Worm (Caenorhabditis elegans) whole organism, young adult: ENCODE measurements around the gene frg-1.
A peak's percentile ranks its signal among the peaks of the same experiment; 100 is the strongest.

Experiments
- B0336.3 ChIP-seq: fragments of 200-800 bp; sonication (Bioruptor generic); IDR thresholded peaks from 2 replicates; pipeline ENCODE4 v1.3.6; 2022; ENCODE audit warnings: missing genetic modification characterization, missing compliant biosample characterization
- D2030.7 ChIP-seq: fragments of 200-800 bp; sonication (Bioruptor generic); IDR thresholded peaks from 2 replicates; pipeline ENCODE4 v1.3.6; 2022; ENCODE audit warnings: missing genetic modification reagents, missing genetic modification characterization, missing compliant biosample characterization
- F22D6.2 ChIP-seq: sonication (generic microtip); optimal IDR thresholded peaks from 2 replicates; lab custom pipeline; 2016; ENCODE audit warnings: mild to moderate bottlenecking, missing genetic modification characterization, missing compliant biosample characterization
- F23B12.7 ChIP-seq: sonication (generic microtip); optimal IDR thresholded peaks from 2 replicates; lab custom pipeline; 2017; ENCODE audit warnings: missing genetic modification characterization, mild to moderate bottlenecking, missing compliant biosample characterization, antibody characterized with exemption, moderate library complexity; ENCODE audit not compliant: insufficient read depth
- F37B4.10 ChIP-seq: fragments of 200-800 bp; sonication (Bioruptor generic); IDR thresholded peaks from 2 replicates; pipeline ENCODE4 v1.3.6; 2022; ENCODE audit warnings: missing genetic modification characterization, missing compliant biosample characterization
- K12H6.12 ChIP-seq: fragments of 200-800 bp; sonication (Bioruptor generic); optimal IDR thresholded peaks from 2 replicates; lab custom pipeline; 2018; ENCODE audit warnings: mild to moderate bottlenecking, missing genetic modification characterization, missing compliant biosample characterization
- Y53G8AR.9 ChIP-seq: fragments of 200-800 bp; sonication (Bioruptor generic); conservative IDR thresholded peaks from 2 replicates; pipeline ENCODE4 v1.3.6; 2022; ENCODE audit warnings: missing genetic modification reagents, missing genetic modification characterization, missing compliant biosample characterization
- Y79H2A.3 ChIP-seq: fragments of 200-800 bp; sonication (Bioruptor generic); conservative IDR thresholded peaks from 2 replicates; pipeline ENCODE4 v1.3.6; 2022; ENCODE audit warnings: missing genetic modification reagents, missing genetic modification characterization, missing compliant biosample characterization
- akir-1 ChIP-seq: fragments of 200-800 bp; sonication (Bioruptor generic); optimal IDR thresholded peaks from 2 replicates; lab custom pipeline; 2018; ENCODE audit warnings: mild to moderate bottlenecking, missing genetic modification characterization, moderate library complexity, missing compliant biosample characterization
- athp-1 ChIP-seq: sonication (generic microtip); optimal IDR thresholded peaks from 2 replicates; lab custom pipeline; 2017; ENCODE audit warnings: mild to moderate bottlenecking, missing genetic modification characterization, missing compliant biosample characterization
- attf-5 ChIP-seq: fragments of 200-800 bp; sonication (Bioruptor generic); optimal IDR thresholded peaks from 2 replicates; lab custom pipeline; 2018; ENCODE audit warnings: mild to moderate bottlenecking, missing genetic modification characterization, missing compliant biosample characterization
- attf-6 ChIP-seq: fragments of 200-800 bp; sonication (Bioruptor generic); IDR thresholded peaks from 2 replicates; pipeline ENCODE4 v1.3.6; 2022; ENCODE audit warnings: missing genetic modification reagents, missing genetic modification characterization, missing compliant biosample characterization
- bed-1 ChIP-seq: fragments of 200-800 bp; sonication (Bioruptor generic); IDR thresholded peaks from 2 replicates; pipeline ENCODE4 v1.3.6; 2022; ENCODE audit warnings: missing genetic modification reagents, missing genetic modification characterization, missing compliant biosample characterization
- ceh-100 ChIP-seq: fragments of 200-800 bp; sonication (Bioruptor generic); IDR thresholded peaks from 2 replicates; pipeline ENCODE4 v1.3.6; 2022; ENCODE audit warnings: missing genetic modification reagents, missing genetic modification characterization, missing compliant biosample characterization
- ceh-27 ChIP-seq: fragments of 200-800 bp; sonication (Bioruptor generic); optimal IDR thresholded peaks from 2 replicates; lab custom pipeline; 2018; ENCODE audit warnings: mild to moderate bottlenecking, missing genetic modification characterization, moderate library complexity, missing compliant biosample characterization
- ceh-91 ChIP-seq: fragments of 200-800 bp; sonication (Bioruptor generic); IDR thresholded peaks from 2 replicates; pipeline ENCODE4 v1.3.6; 2022; ENCODE audit warnings: missing genetic modification reagents, missing genetic modification characterization, missing compliant biosample characterization
- chd-7 ChIP-seq: sonication (generic microtip); optimal IDR thresholded peaks from 2 replicates; lab custom pipeline; 2016; ENCODE audit warnings: mild to moderate bottlenecking, missing genetic modification characterization, moderate library complexity, missing compliant biosample characterization
- dpl-1 ChIP-seq: fragments of 150-350 bp; optimal IDR thresholded peaks from 2 replicates; lab custom pipeline; 2014; ENCODE audit warnings: missing biosample characterization, missing genetic modification reagents, missing genetic modification characterization
- egrh-3 ChIP-seq: fragments of 200-800 bp; sonication (Bioruptor generic); IDR thresholded peaks from 2 replicates; pipeline ENCODE4 v1.3.6; 2022; ENCODE audit warnings: missing genetic modification reagents, missing genetic modification characterization, missing compliant biosample characterization
- gei-17 ChIP-seq: fragments of 200-800 bp; sonication (Bioruptor generic); optimal IDR thresholded peaks from 2 replicates; lab custom pipeline; 2018; ENCODE audit warnings: mild to moderate bottlenecking, missing genetic modification characterization, missing compliant biosample characterization
- him-1 ChIP-seq: sonication (generic microtip); optimal IDR thresholded peaks from 2 replicates; lab custom pipeline; 2016; ENCODE audit warnings: missing genotype, missing genetic modification reagents, missing genetic modification characterization, missing compliant biosample characterization
- hlh-12 ChIP-seq: sonication (generic microtip); optimal IDR thresholded peaks from 2 replicates; lab custom pipeline; 2016; ENCODE audit warnings: missing genetic modification characterization, missing compliant biosample characterization
- hmg-1.2 ChIP-seq: fragments of 200-800 bp; sonication (Bioruptor generic); IDR thresholded peaks from 2 replicates; pipeline ENCODE4 v1.3.6; 2022; ENCODE audit warnings: missing genetic modification reagents, missing genetic modification characterization, missing compliant biosample characterization
- hmg-20 ChIP-seq: fragments of 200-800 bp; sonication (Bioruptor generic); IDR thresholded peaks from 2 replicates; pipeline ENCODE4 v1.3.6; 2022; ENCODE audit warnings: missing genetic modification reagents, missing genetic modification characterization, missing compliant biosample characterization
- hrde-1 ChIP-seq: sonication (generic microtip); optimal IDR thresholded peaks from 2 replicates; lab custom pipeline; 2016; ENCODE audit warnings: missing genetic modification characterization, mild to moderate bottlenecking, missing compliant biosample characterization, moderate library complexity, missing genotype, missing genetic modification reagents, borderline replicate concordance
- lin-40 ChIP-seq: sonication (generic microtip); optimal IDR thresholded peaks from 2 replicates; lab custom pipeline; 2016; ENCODE audit warnings: missing genetic modification characterization, mild to moderate bottlenecking, missing compliant biosample characterization, missing genotype, missing genetic modification reagents
- lin-54 ChIP-seq: fragments of 200-800 bp; sonication (Bioruptor generic); optimal IDR thresholded peaks from 2 replicates; lab custom pipeline; 2018; ENCODE audit warnings: mild to moderate bottlenecking, missing genetic modification characterization, missing compliant biosample characterization
- lsl-1 ChIP-seq: fragments of 200-800 bp; sonication (Bioruptor generic); optimal IDR thresholded peaks from 2 replicates; lab custom pipeline; 2018; ENCODE audit warnings: mild to moderate bottlenecking, missing genetic modification characterization, moderate library complexity, missing compliant biosample characterization
- madf-10 ChIP-seq: sonication (generic microtip); optimal IDR thresholded peaks from 2 replicates; lab custom pipeline; 2016; ENCODE audit warnings: mild to moderate bottlenecking, missing genetic modification characterization, missing compliant biosample characterization
- madf-8 ChIP-seq: fragments of 200-800 bp; sonication (Bioruptor generic); conservative IDR thresholded peaks from 2 replicates; pipeline ENCODE4 v1.3.6; 2022; ENCODE audit warnings: missing genetic modification reagents, missing genetic modification characterization, missing compliant biosample characterization
- mcd-1 ChIP-seq: fragments of 200-800 bp; sonication (Bioruptor generic); IDR thresholded peaks from 2 replicates; pipeline ENCODE4 v1.3.6; 2022; ENCODE audit warnings: missing genetic modification reagents, missing genetic modification characterization, missing compliant biosample characterization
- mel-28 ChIP-seq: sonication (generic microtip); optimal IDR thresholded peaks from 2 replicates; lab custom pipeline; 2016; ENCODE audit warnings: borderline replicate concordance, mild to moderate bottlenecking, missing genetic modification characterization, missing compliant biosample characterization
- mxl-1 ChIP-seq: sonication (generic microtip); optimal IDR thresholded peaks from 2 replicates; lab custom pipeline; 2016; ENCODE audit warnings: missing genetic modification characterization, missing compliant biosample characterization
- nfyb-1 ChIP-seq: fragments of 200-800 bp; sonication (Bioruptor generic); IDR thresholded peaks from 2 replicates; pipeline ENCODE4 v1.3.6; 2022; ENCODE audit warnings: missing genetic modification reagents, missing genetic modification characterization, missing compliant biosample characterization
- nhr-80 ChIP-seq: sonication (generic microtip); optimal IDR thresholded peaks from 2 replicates; lab custom pipeline; 2016; ENCODE audit warnings: missing genetic modification characterization, missing compliant biosample characterization
- pha-4 ChIP-seq: fragments of 150-350 bp; sonication (generic microtip); optimal IDR thresholded peaks from 2 replicates; lab custom pipeline; 2014; ENCODE audit warnings: missing biosample characterization, missing genetic modification reagents, missing genetic modification characterization
- rpc-1 ChIP-seq, 2 experiments: fragments of 150-350 bp in 1 of 2; sonication (generic microtip) in 1 of 2; optimal IDR thresholded peaks; 2 replicates each; lab custom pipeline; 2014 to 2018; ENCODE audit warnings: missing biosample characterization in 1 of 2, missing genetic modification characterization in 1 of 2, missing genetic modification reagents in 1 of 2, missing genotype in 1 of 2
- sdz-38 ChIP-seq: sonication (generic microtip); optimal IDR thresholded peaks from 2 replicates; lab custom pipeline; 2016; ENCODE audit warnings: missing genotype, missing genetic modification characterization, missing compliant biosample characterization
- sea-2 ChIP-seq: fragments of 200-800 bp; sonication (Bioruptor generic); IDR thresholded peaks from 2 replicates; pipeline ENCODE4 v1.3.6; 2022; ENCODE audit warnings: missing genetic modification characterization, missing compliant biosample characterization
- snpc-1.1 ChIP-seq: sonication (generic microtip); optimal IDR thresholded peaks from 2 replicates; lab custom pipeline; 2017; ENCODE audit warnings: missing genetic modification characterization, mild to moderate bottlenecking, missing compliant biosample characterization, antibody characterized with exemption, moderate library complexity, missing genotype, missing genetic modification reagents; ENCODE audit not compliant: insufficient read depth
- snpc-1.3 ChIP-seq: sonication (generic microtip); optimal IDR thresholded peaks from 2 replicates; lab custom pipeline; 2017; ENCODE audit warnings: missing genetic modification characterization, mild to moderate bottlenecking, missing compliant biosample characterization, antibody characterized with exemption, moderate library complexity, missing genotype, missing genetic modification reagents; ENCODE audit not compliant: insufficient read depth
- snpc-3.4 ChIP-seq: sonication (generic microtip); optimal IDR thresholded peaks from 2 replicates; lab custom pipeline; 2017; ENCODE audit warnings: missing genetic modification characterization, mild to moderate bottlenecking, missing compliant biosample characterization, antibody characterized with exemption, moderate library complexity, missing genotype, missing genetic modification reagents
- tbx-9 ChIP-seq: sonication (generic microtip); optimal IDR thresholded peaks from 2 replicates; lab custom pipeline; 2016; ENCODE audit warnings: borderline replicate concordance, missing genetic modification characterization, inconsistent platforms, missing compliant biosample characterization
- unc-130 ChIP-seq: sonication (generic microtip); optimal IDR thresholded peaks from 2 replicates; lab custom pipeline; 2016; ENCODE audit warnings: missing genetic modification reagents, missing genetic modification characterization, missing compliant biosample characterization
- ztf-18 ChIP-seq: sonication (generic microtip); optimal IDR thresholded peaks from 2 replicates; lab custom pipeline; 2016; ENCODE audit warnings: missing genotype, mild to moderate bottlenecking, missing genetic modification characterization, missing compliant biosample characterization
- ztf-28 ChIP-seq: fragments of 200-800 bp; sonication (Bioruptor generic); IDR thresholded peaks from 2 replicates; pipeline ENCODE4 v1.3.6; 2022; ENCODE audit warnings: missing genetic modification reagents, missing genetic modification characterization, missing compliant biosample characterization

The frg-1 gene

ce11 chrIII:12978473-12979174 lies at the start of gene frg-1, which contains the start of gene ubq-2:
frg-1 (plus strand) TSS chrIII:12979162.
ubq-2 (minus strand) TSS chrIII:12978523.
- TF ChIP-seq ztf-18 (tag; lab: Kevin White, UChicago) = no peak
- peak; percentile 84 for TF ChIP-seq lin-40 (tag; lab: Kevin White, UChicago)
- TF ChIP-seq attf-6 (GFP tag; lab: Robert Waterston, UW) = 0 out of 2 replicates have a peak, but pooled peaks have one; percentile 11
- TF ChIP-seq ceh-91 (GFP tag; lab: Robert Waterston, UW) = peak; percentile 60
- peak; percentile 89 for TF ChIP-seq attf-5
- TF ChIP-seq madf-10 (tag; lab: Kevin White, UChicago) = peak; percentile 37
- peak; percentile 69 for TF ChIP-seq madf-8 (GFP tag; lab: Robert Waterston, UW)
- peak; percentile 68 for TF ChIP-seq K12H6.12 (tag; lab: Kevin White, UChicago)
- peak; percentile 43 for TF ChIP-seq hmg-1.2 (GFP tag; lab: Robert Waterston, UW)
- TF ChIP-seq Y79H2A.3 (GFP tag; lab: Robert Waterston, UW) = no peak
- TF ChIP-seq unc-130 (GFP tag; lab: Kevin White, UChicago) = no peak
- peak; percentile 86 for TF ChIP-seq nfyb-1 (GFP tag; lab: Robert Waterston, UW)
- peak; percentile 89 for TF ChIP-seq lin-54 (GFP tag; lab: Kevin White, UChicago)
- TF ChIP-seq mel-28 (tag; lab: Kevin White, UChicago) = no peak
- peak; percentile 46; the same call in 1 of the 2 replicates for TF ChIP-seq hmg-20 (GFP tag; lab: Robert Waterston, UW)
- peak; percentile 60 for TF ChIP-seq F23B12.7
- peak; percentile 32 for TF ChIP-seq snpc-3.4
- peak; percentile 30 for TF ChIP-seq athp-1
- TF ChIP-seq him-1 = peak; percentile 51
- no peak for TF ChIP-seq hrde-1
- peak; percentile 90 for TF ChIP-seq mcd-1
- no peak for TF ChIP-seq sea-2
- TF ChIP-seq pha-4 (tag; lab: Kevin White, UChicago) = peak; percentile 60
- TF ChIP-seq bed-1 = no peak
- peak; percentile 77 for TF ChIP-seq Y53G8AR.9 (GFP tag; lab: Robert Waterston, UW)
- TF ChIP-seq mxl-1 (tag; lab: Kevin White, UChicago) = no peak
- no peak for TF ChIP-seq F22D6.2 (tag; lab: Kevin White, UChicago)
- TF ChIP-seq gei-17 (GFP tag; lab: Kevin White, UChicago) = peak; percentile 57
- no peak for TF ChIP-seq nhr-80 (tag; lab: Kevin White, UChicago)
- no peak for TF ChIP-seq akir-1 (GFP tag; lab: Kevin White, UChicago)
- TF ChIP-seq snpc-1.1 (tag; lab: Kevin White, UChicago) = peak; percentile 16
- peak; percentile 10 for TF ChIP-seq rpc-1 (optimal IDR thresholded peaks at IDR 0.05; lab: Kevin White, UChicago)
- TF ChIP-seq rpc-1 (tag; optimal IDR thresholded peaks at IDR 0.05; lab: Kevin White, UChicago) = no peak
- peak; percentile 79 for TF ChIP-seq D2030.7 (GFP tag; lab: Robert Waterston, UW)
- TF ChIP-seq tbx-9 (tag; lab: Kevin White, UChicago) = no peak
- TF ChIP-seq ceh-27 (GFP tag; lab: Kevin White, UChicago) = peak; percentile 61
- no peak for TF ChIP-seq sdz-38
- peak; percentile 49 for TF ChIP-seq snpc-1.3 (tag; lab: Kevin White, UChicago)
- peak; percentile 4 for TF ChIP-seq chd-7
- peak; percentile 69 for TF ChIP-seq ceh-100 (GFP tag; lab: Robert Waterston, UW)
- TF ChIP-seq F37B4.10 (GFP tag; lab: Robert Waterston, UW) = no peak
- TF ChIP-seq B0336.3 = peak; percentile 55; the same call in 1 of the 2 replicates
- TF ChIP-seq hlh-12 (tag; lab: Kevin White, UChicago) = no peak
- peak; percentile 65 for TF ChIP-seq dpl-1
- peak; percentile 96 for TF ChIP-seq lsl-1 (GFP tag; lab: Kevin White, UChicago)
- TF ChIP-seq ztf-28 (GFP tag; lab: Robert Waterston, UW) = 0 out of 2 replicates have a peak, but pooled peaks have one; percentile 32
- TF ChIP-seq egrh-3 (GFP tag; lab: Robert Waterston, UW) = peak; percentile 58; the same call in 1 of the 2 replicates
